Worm (Caenorhabditis elegans) whole organism, early embryonic: ENCODE measurements around the gene stc-1.

Experiments
- B0310.2 ChIP-seq: sonication (generic microtip); optimal IDR thresholded peaks from 2 replicates; lab custom pipeline; 2016; ENCODE audit warnings: mild to moderate bottlenecking, missing genetic modification characterization, missing compliant biosample characterization
- F13C5.2 ChIP-seq: sonication (generic microtip); optimal IDR thresholded peaks from 2 replicates; lab custom pipeline; 2017; ENCODE audit warnings: mild to moderate bottlenecking, missing genetic modification characterization, inconsistent platforms, missing compliant biosample characterization
- aly-1 ChIP-seq: sonication (generic microtip); optimal IDR thresholded peaks from 2 replicates; lab custom pipeline; 2016; ENCODE audit warnings: missing genetic modification characterization, missing compliant biosample characterization
- ama-1 ChIP-seq: fragments of 150-350 bp; optimal IDR thresholded peaks from 2 replicates; lab custom pipeline; 2014
- ceh-13 ChIP-seq: fragments of 200-800 bp; sonication (Bioruptor generic); optimal IDR thresholded peaks from 2 replicates; lab custom pipeline; 2018; ENCODE audit warnings: mild to moderate bottlenecking, missing genetic modification characterization, missing compliant biosample characterization
- ceh-36 ChIP-seq: sonication (generic microtip); optimal IDR thresholded peaks from 2 replicates; lab custom pipeline; 2016; ENCODE audit warnings: missing genetic modification characterization, inconsistent platforms, missing compliant biosample characterization
- ets-7 ChIP-seq: sonication (generic microtip); optimal IDR thresholded peaks from 2 replicates; lab custom pipeline; 2016; ENCODE audit warnings: missing genotype, missing genetic modification characterization, missing compliant biosample characterization
- flt-1 ChIP-seq: fragments of 200-800 bp; sonication (Bioruptor generic); IDR thresholded peaks from 2 replicates; pipeline ENCODE4 v1.3.6; 2022; ENCODE audit warnings: missing genetic modification characterization, missing compliant biosample characterization
- hmbx-1 ChIP-seq: sonication (generic microtip); optimal IDR thresholded peaks from 2 replicates; lab custom pipeline; 2016; ENCODE audit warnings: mild to moderate bottlenecking, missing genetic modification characterization, missing compliant biosample characterization
- hmg-4 ChIP-seq: fragments of 200-800 bp; sonication (Bioruptor generic); optimal IDR thresholded peaks from 2 replicates; lab custom pipeline; 2018; ENCODE audit warnings: mild to moderate bottlenecking, missing genetic modification characterization, missing compliant biosample characterization
- hnd-1 ChIP-seq: sonication (generic microtip); optimal IDR thresholded peaks from 2 replicates; lab custom pipeline; 2016; ENCODE audit warnings: missing genetic modification characterization, missing compliant biosample characterization
- pes-1 ChIP-seq: fragments of 200-800 bp; sonication (Bioruptor generic); IDR thresholded peaks from 2 replicates; pipeline ENCODE4 v1.3.6; 2022; ENCODE audit warnings: missing genetic modification reagents, missing genetic modification characterization, missing compliant biosample characterization
- scrt-1 ChIP-seq: fragments of 200-800 bp; sonication (Bioruptor generic); IDR thresholded peaks from 2 replicates; pipeline ENCODE4 v1.3.6; 2022; ENCODE audit warnings: missing genetic modification characterization, missing compliant biosample characterization
- sea-1 ChIP-seq: fragments of 200-800 bp; sonication (Bioruptor generic); conservative IDR thresholded peaks from 2 replicates; pipeline ENCODE4 v1.3.6; 2022; ENCODE audit warnings: missing genetic modification characterization, missing compliant biosample characterization
- tbx-11 ChIP-seq: fragments of 200-800 bp; sonication (Bioruptor generic); IDR thresholded peaks from 2 replicates; pipeline ENCODE4 v1.3.6; 2022; ENCODE audit warnings: missing genetic modification characterization, missing compliant biosample characterization
- tbx-37 ChIP-seq: fragments of 200-800 bp; sonication (Bioruptor generic); conservative IDR thresholded peaks from 2 replicates; pipeline ENCODE4 v1.3.6; 2022; ENCODE audit warnings: missing genetic modification reagents, missing genetic modification characterization, missing compliant biosample characterization
- tra-4 ChIP-seq: sonication (generic microtip); optimal IDR thresholded peaks from 2 replicates; lab custom pipeline; 2017; ENCODE audit warnings: missing genetic modification characterization, missing compliant biosample characterization

The stc-1 gene

ce11 chrII:8603567-8604359 is 37.8 kb upstream of the stc-1 start, which contains the start of gene suf-1:
suf-1 (plus strand) TSS chrII:8603846.
- TF ChIP-seq ama-1 (lab: Kevin White, UChicago) (peak; percentile 71), ceh-36 (tag; lab: Kevin White, UChicago) (no peak)

ce11 chrII:8602337-8602944 is 36.5 kb upstream of the stc-1 start, which contains the start of the genes cpf-1 and rpl-26:
cpf-1 (minus strand) TSS chrII:8602440.
rpl-26 (plus strand) TSS chrII:8602785.
- TF ChIP-seq sea-1 (no peak), hnd-1 (tag; lab: Kevin White, UChicago) (no peak), hmg-4 (GFP tag; lab: Kevin White, UChicago) (no peak), aly-1 (no peak), tra-4 (tag; lab: Kevin White, UChicago) (no peak), pes-1 (GFP tag; lab: Robert Waterston, UW) (no peak), flt-1 (GFP tag; lab: Robert Waterston, UW) (no peak), tbx-37 (no peak), F13C5.2 (no peak), ets-7 (tag; lab: Kevin White, UChicago) (no peak), ceh-36 (tag; lab: Kevin White, UChicago) (no peak), tbx-11 (GFP tag; lab: Robert Waterston, UW) (no peak), scrt-1 (no peak), hmbx-1 (no peak)

ce11 chrII:8600165-8600564 is 34.2 kb upstream of the stc-1 start, which contains the start of gene pigg-1:
pigg-1 (minus strand) TSS chrII:8600265.
- TF ChIP-seq tra-4 (tag; lab: Kevin White, UChicago) (no peak), tbx-37 (no peak), ets-7 (tag; lab: Kevin White, UChicago) (no peak)

ce11 chrII:8599214-8599613 is 33.3 kb upstream of the stc-1 start, which contains the start of gene F28C6.5:
F28C6.5 (plus strand) TSS chrII:8599514.
- TF ChIP-seq pes-1 (GFP tag; lab: Robert Waterston, UW) (no peak), ceh-36 (tag; lab: Kevin White, UChicago) (no peak), ama-1 (lab: Kevin White, UChicago) (no peak), hmg-4 (GFP tag; lab: Kevin White, UChicago) (no peak), hnd-1 (tag; lab: Kevin White, UChicago) (no peak), hmbx-1 (no peak), flt-1 (GFP tag; lab: Robert Waterston, UW) (no peak), ceh-13 (GFP tag; lab: Kevin White, UChicago) (no peak), aly-1 (no peak), scrt-1 (no peak), tbx-11 (GFP tag; lab: Robert Waterston, UW) (no peak), tbx-37 (no peak), sea-1 (no peak), B0310.2 (tag; lab: Kevin White, UChicago) (no peak), ets-7 (tag; lab: Kevin White, UChicago) (no peak), F13C5.2 (no peak), tra-4 (tag; lab: Kevin White, UChicago) (no peak)

- TF ChIP-seq tra-4 (tag; lab: Kevin White, UChicago) (no peak), ets-7 (tag; lab: Kevin White, UChicago) (no peak), ama-1 (lab: Kevin White, UChicago) (no peak), sea-1 (no peak), pes-1 (GFP tag; lab: Robert Waterston, UW) (no peak), B0310.2 (tag; lab: Kevin White, UChicago) (no peak), hnd-1 (tag; lab: Kevin White, UChicago) (no peak), hmg-4 (GFP tag; lab: Kevin White, UChicago) (no peak), scrt-1 (no peak), F13C5.2 (no peak), flt-1 (GFP tag; lab: Robert Waterston, UW) (no peak), hmbx-1 (no peak), tbx-37 (no peak)
Observed at ce11 chrII:8593840-8594625, 28.1 kb upstream of the stc-1 start, which contains the start of gene aptf-3. aptf-3 (plus strand) TSS chrII:8594190.

- no peak for TF ChIP-seq flt-1 (GFP tag; lab: Robert Waterston, UW)
Observed at ce11 chrII:8590684-8591083, 24.7 kb upstream of the stc-1 start, which contains the start of gene aptf-4. aptf-4 (plus strand) TSS chrII:8590984.

ce11 chrII:8589227-8589626 is 23.3 kb upstream of the stc-1 start:
- TF ChIP-seq scrt-1 (no peak), sea-1 (no peak), hnd-1 (tag; lab: Kevin White, UChicago) (no peak), ama-1 (lab: Kevin White, UChicago) (no peak), pes-1 (GFP tag; lab: Robert Waterston, UW) (no peak), ceh-36 (tag; lab: Kevin White, UChicago) (no peak), F13C5.2 (no peak), ceh-13 (GFP tag; lab: Kevin White, UChicago) (no peak), ets-7 (tag; lab: Kevin White, UChicago) (no peak), flt-1 (GFP tag; lab: Robert Waterston, UW) (no peak), hmbx-1 (no peak), tra-4 (tag; lab: Kevin White, UChicago) (no peak), tbx-11 (GFP tag; lab: Robert Waterston, UW) (no peak), aly-1 (no peak), tbx-37 (no peak), hmg-4 (GFP tag; lab: Kevin White, UChicago) (no peak), B0310.2 (tag; lab: Kevin White, UChicago) (no peak)
